Worm (Caenorhabditis elegans) whole organism, L4/young adult: ENCODE measurements around the gene grd-7.

Source experiments
- W03F9.2 ChIP-seq: fragments of 150-350 bp; optimal IDR thresholded peaks from 2 replicates; lab custom pipeline; 2014; ENCODE audit warnings: missing biosample characterization, missing genetic modification characterization
- dao-5 ChIP-seq: sonication (generic microtip); optimal IDR thresholded peaks from 2 replicates; lab custom pipeline; 2016; ENCODE audit warnings: missing genotype, missing genetic modification characterization, moderate library complexity, missing compliant biosample characterization
- him-1 ChIP-seq: sonication (generic microtip); optimal IDR thresholded peaks from 2 replicates; lab custom pipeline; 2016; ENCODE audit warnings: missing genotype, missing genetic modification reagents, missing genetic modification characterization, missing compliant biosample characterization

Gene grd-7

DNA sequence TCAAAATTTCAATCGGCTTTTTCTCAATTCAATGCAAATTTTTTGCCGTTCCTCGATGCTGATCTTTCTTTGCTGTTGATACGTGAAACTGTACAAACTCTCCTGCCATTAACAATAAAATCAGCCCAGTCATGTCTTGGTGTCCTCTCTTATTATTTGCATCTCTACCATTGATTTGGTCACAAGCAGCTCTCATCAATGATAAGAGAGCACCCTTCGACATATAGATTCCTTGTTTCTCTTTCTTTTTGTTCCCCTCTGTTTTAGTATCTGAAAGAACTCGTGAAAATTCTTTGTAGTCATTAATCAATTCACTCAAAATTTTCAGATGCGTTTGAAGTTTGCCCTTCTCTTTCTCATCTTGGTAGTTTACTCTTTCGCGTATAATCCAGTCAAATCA is 22.5 kb upstream of the grd-7 start, which contains the start of gene lron-7:
TSS of gene lron-7 (plus strand) at position 323 of the 400 bp plus-strand sequence.
- TF ChIP-seq W03F9.2 (no peak), him-1 (tag; lab: Kevin White, UChicago) (no peak), dao-5 (tag; lab: Kevin White, UChicago) (no peak)

ce11 chrX:7290859-7291628 is 21.8 kb upstream of the grd-7 start:
- TF ChIP-seq dao-5 (tag; lab: Kevin White, UChicago) (no peak), W03F9.2 (no peak), him-1 (tag; lab: Kevin White, UChicago) (no peak)

ce11 chrX:7289565-7289964 is 20.3 kb upstream of the grd-7 start:
- TF ChIP-seq W03F9.2: no peak
- TF ChIP-seq dao-5 (tag; lab: Kevin White, UChicago): no peak
- TF ChIP-seq him-1 (tag; lab: Kevin White, UChicago): no peak

ce11 chrX:7284724-7285184 is 15.5 kb upstream of the grd-7 start:
- TF ChIP-seq him-1 (tag; lab: Kevin White, UChicago): peak; percentile 86
- no peak for TF ChIP-seq W03F9.2
- no peak for TF ChIP-seq dao-5 (tag; lab: Kevin White, UChicago)

DNA sequence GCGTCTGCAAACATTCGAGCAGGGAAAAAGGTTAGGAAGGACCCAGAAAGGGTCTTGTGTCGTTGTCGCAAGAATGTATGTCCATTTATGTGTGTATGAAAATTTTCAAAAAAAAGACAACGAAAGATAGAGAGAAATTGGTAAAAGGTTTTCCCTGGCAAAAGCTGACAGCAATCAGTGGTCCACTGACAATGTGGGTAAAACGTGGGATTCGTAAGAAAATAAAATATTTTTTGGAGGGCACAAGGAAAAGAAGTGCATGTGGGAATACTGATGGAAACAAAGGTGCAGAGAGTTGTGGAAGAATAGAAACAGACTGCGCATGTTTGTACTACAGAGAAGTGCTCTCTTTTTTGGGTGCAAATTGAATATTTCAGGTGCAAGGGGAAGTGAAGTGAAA is 13.9 kb upstream of the grd-7 start:
- no peak for TF ChIP-seq W03F9.2
- no peak for TF ChIP-seq dao-5 (tag; lab: Kevin White, UChicago)
- TF ChIP-seq him-1 (tag; lab: Kevin White, UChicago): no peak

ce11 chrX:7281347-7281746 is 12.1 kb upstream of the grd-7 start:
- TF ChIP-seq him-1 (tag; lab: Kevin White, UChicago) (no peak), dao-5 (tag; lab: Kevin White, UChicago) (no peak), W03F9.2 (no peak)

ce11 chrX:7279671-7280389 is 10.6 kb upstream of the grd-7 start, which contains the start of gene unc-10:
unc-10 (minus strand) TSS chrX:7280322.
- TF ChIP-seq dao-5 (tag; lab: Kevin White, UChicago) (no peak), him-1 (tag; lab: Kevin White, UChicago) (no peak), W03F9.2 (no peak)

- no peak for TF ChIP-seq dao-5 (tag; lab: Kevin White, UChicago)
- TF ChIP-seq W03F9.2: no peak
These were observed 8.8 kb upstream of the grd-7 start for ce11 chrX:7278095-7278494.

ce11 chrX:7271968-7272367 is 2.7 kb upstream of the grd-7 start, which contains the start of gene F46H5.11:
F46H5.11 (minus strand) TSS chrX:7272068.
- TF ChIP-seq dao-5 (tag; lab: Kevin White, UChicago) (no peak), him-1 (tag; lab: Kevin White, UChicago) (no peak), W03F9.2 (no peak)

DNA sequence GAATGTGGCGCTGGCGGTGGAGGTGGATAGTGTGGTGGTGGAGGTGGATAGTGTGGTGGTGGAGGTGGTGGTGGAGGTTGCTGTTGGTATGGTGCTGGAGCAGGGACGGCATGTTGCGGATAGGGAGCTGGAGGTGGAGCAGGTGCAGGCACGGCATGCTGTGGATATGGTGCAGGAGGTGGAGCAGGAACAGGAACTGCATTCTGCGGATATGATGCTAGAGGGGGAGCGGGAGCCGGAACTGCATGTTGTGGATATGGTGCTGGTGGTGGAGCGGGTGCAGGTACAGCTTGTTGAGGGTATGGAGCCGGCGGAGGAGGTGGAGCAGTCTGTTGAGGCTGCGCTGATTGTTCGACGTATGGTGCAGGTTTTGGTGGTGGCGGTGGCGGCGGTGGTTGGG is 314 bp downstream of the grd-7 start:
- TF ChIP-seq W03F9.2 (no peak), him-1 (tag; lab: Kevin White, UChicago) (no peak), dao-5 (tag; lab: Kevin White, UChicago) (no peak)

- TF ChIP-seq him-1 (tag; lab: Kevin White, UChicago) (no peak), W03F9.2 (no peak), dao-5 (tag; lab: Kevin White, UChicago) (no peak)
These were observed 3.9 kb downstream of the grd-7 start, which contains the start of gene F46H5.2 for ce11 chrX:7265348-7265747. F46H5.2 (plus strand) TSS chrX:7265648.

DNA sequence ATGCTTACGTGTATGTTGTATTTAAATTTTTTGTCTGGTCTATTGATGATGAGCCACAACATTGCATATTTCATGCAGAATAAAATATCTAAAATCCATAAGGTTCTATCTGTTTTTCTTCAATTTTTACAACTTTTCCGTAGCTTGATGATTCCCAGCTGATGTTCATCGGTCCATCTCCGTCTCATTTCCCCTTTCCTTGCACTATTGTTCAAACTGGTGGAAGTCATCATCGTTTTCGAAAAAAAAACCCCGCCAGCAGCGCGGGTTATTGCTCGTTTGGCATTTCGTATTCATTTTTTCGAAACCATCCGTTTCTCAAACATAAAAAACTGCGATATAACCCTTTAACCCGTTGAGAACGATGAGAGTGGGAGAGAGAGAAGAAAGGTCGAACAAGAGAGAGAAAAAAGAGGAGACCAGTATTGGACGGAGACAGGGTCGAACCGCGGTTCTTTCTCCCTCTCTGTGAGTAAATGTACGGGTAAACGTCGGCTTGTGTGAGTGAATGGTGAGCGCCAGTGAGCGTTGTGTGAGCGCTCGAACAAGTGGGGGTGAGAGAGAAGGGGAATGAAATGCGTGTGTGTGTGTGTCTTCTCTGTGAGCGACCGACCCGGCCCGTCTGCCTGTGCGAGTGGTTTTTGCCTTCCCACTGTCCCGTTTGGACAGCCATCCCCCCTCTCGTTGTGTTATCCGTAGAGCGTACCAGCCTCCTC is 4.5 kb downstream of the grd-7 start:
- TF ChIP-seq dao-5 (tag; lab: Kevin White, UChicago): no peak
- peak; percentile 84 for TF ChIP-seq him-1 (tag; lab: Kevin White, UChicago)
- no peak for TF ChIP-seq W03F9.2

- TF ChIP-seq W03F9.2: no peak
- no peak for TF ChIP-seq him-1 (tag; lab: Kevin White, UChicago)
- TF ChIP-seq dao-5 (tag; lab: Kevin White, UChicago): no peak
These were observed 8.8 kb downstream of the grd-7 start, which contains the start of gene lact-1 for ce11 chrX:7260327-7261019. lact-1 (minus strand) TSS chrX:7260377.
